Fruit fly (Drosophila melanogaster): ENCODE measurements around the gene Lcp65Af.

The Lcp65Af gene

dm6 chr3L:6173826-6174255, 37.2 kb upstream of the Lcp65Af start, which contains the start of the genes fmt and CG7376 (continued):
- TF ChIP-seq CG8290 (GFP tag; optimal IDR thresholded peaks at IDR 0.05), result no peak
- TF ChIP-seq CG8290 (tag; optimal IDR thresholded peaks at IDR 0.05), result no peak
- TF ChIP-seq slp2 (GFP tag; optimal IDR thresholded peaks at IDR 0.05), result no peak
- TF ChIP-seq CG12299 (tag; optimal IDR thresholded peaks at IDR 0.05), result no peak
- peak; percentile 76 for TF ChIP-seq Sry-δ (GFP tag; optimal IDR thresholded peaks at IDR 0.05)
- no peak for TF ChIP-seq Ets97D (GFP tag; optimal IDR thresholded peaks at IDR 0.05)
- TF ChIP-seq CG13775 (GFP tag; optimal IDR thresholded peaks at IDR 0.05), result peak; percentile 49
- TF ChIP-seq fd96Cb (tag; optimal IDR thresholded peaks at IDR 0.05), result peak; percentile 15
- no peak for TF ChIP-seq Gug (GFP tag; IDR thresholded peaks at IDR 0.05)
- no peak; the same call in 2 of the 3 replicates for TF ChIP-seq Dbx (GFP tag; IDR thresholded peaks at IDR 0.05)
- TF ChIP-seq CG11247 (GFP tag; IDR thresholded peaks at IDR 0.05), result no peak
- TF ChIP-seq slbo (GFP tag; IDR thresholded peaks at IDR 0.05), result peak; percentile 61
- TF ChIP-seq Optix (GFP tag; IDR thresholded peaks at IDR 0.05), result no peak
- TF ChIP-seq CG15601 (tag; optimal IDR thresholded peaks at IDR 0.05), result no peak
- no peak for TF ChIP-seq CG14441 (GFP tag; IDR thresholded peaks at IDR 0.05)
- TF ChIP-seq Abd-B (GFP tag; optimal IDR thresholded peaks at IDR 0.05), result no peak
- no peak for TF ChIP-seq lmd (GFP tag; IDR thresholded peaks at IDR 0.05)
- TF ChIP-seq CG17361 (GFP tag; IDR thresholded peaks at IDR 0.05), result no peak
- TF ChIP-seq NC2α (GFP tag; optimal IDR thresholded peaks at IDR 0.05), result no peak
- TF ChIP-seq CG7357 (GFP tag; IDR thresholded peaks at IDR 0.05), result peak; percentile 93
- no peak for TF ChIP-seq CG10462 (GFP tag; optimal IDR thresholded peaks at IDR 0.05)
- TF ChIP-seq Antp (GFP tag; optimal IDR thresholded peaks at IDR 0.05), result no peak
- TF ChIP-seq emc (GFP tag; optimal IDR thresholded peaks at IDR 0.05), result no peak
- no peak for TF ChIP-seq ems (GFP tag; optimal IDR thresholded peaks at IDR 0.05)
- no peak; the same call in 1 of the 2 replicates for TF ChIP-seq CG32532 (GFP tag; IDR thresholded peaks at IDR 0.05)
- no peak for TF ChIP-seq tup (GFP tag; optimal IDR thresholded peaks at IDR 0.05)
- no peak for TF ChIP-seq Drgx (GFP tag; IDR thresholded peaks at IDR 0.05)
- peak; percentile 51 for TF ChIP-seq Xbp1 (GFP tag; optimal IDR thresholded peaks at IDR 0.05)
- no peak for TF ChIP-seq CG33213 (GFP tag; optimal IDR thresholded peaks at IDR 0.05)
- no peak for TF ChIP-seq eyg (GFP tag; optimal IDR thresholded peaks at IDR 0.05)
- TF ChIP-seq zf30C (GFP tag; optimal IDR thresholded peaks at IDR 0.05), result no peak
- no peak for TF ChIP-seq CG8359 (GFP tag; optimal IDR thresholded peaks at IDR 0.05; ENCODE audit: borderline replicate concordance)
- no peak for TF ChIP-seq D (optimal IDR thresholded peaks at IDR 0.05)
- TF ChIP-seq D (GFP tag; optimal IDR thresholded peaks at IDR 0.05), result no peak
- TF ChIP-seq CG11504 (tag; optimal IDR thresholded peaks at IDR 0.05), result no peak
- peak; percentile 4 for TF ChIP-seq CG9437 (GFP tag; optimal IDR thresholded peaks at IDR 0.05)
- no peak for TF ChIP-seq CG4282 (GFP tag; optimal IDR thresholded peaks at IDR 0.05)
- TF ChIP-seq lab (GFP tag; optimal IDR thresholded peaks at IDR 0.05), result no peak
- TF ChIP-seq ssp (GFP tag; IDR thresholded peaks at IDR 0.05), result peak; percentile 93
- TF ChIP-seq gem (tag; optimal IDR thresholded peaks at IDR 0.05), result no peak
- peak; percentile 11 for TF ChIP-seq CG4328 (GFP tag; optimal IDR thresholded peaks at IDR 0.05)
- no peak for TF ChIP-seq CG3407 (GFP tag; optimal IDR thresholded peaks at IDR 0.05)
- TF ChIP-seq Dad (GFP tag; optimal IDR thresholded peaks at IDR 0.05), result no peak
- TF ChIP-seq wek (GFP tag; optimal IDR thresholded peaks at IDR 0.05), result no peak
- TF ChIP-seq CG34376 (GFP tag; optimal IDR thresholded peaks at IDR 0.05), result no peak
- TF ChIP-seq knrl (GFP tag; IDR thresholded peaks at IDR 0.05; ENCODE audit: partially characterized antibody), result peak; percentile 76
- TF ChIP-seq psq (GFP tag; optimal IDR thresholded peaks at IDR 0.05), result no peak
- TF ChIP-seq Chrac-16 (GFP tag; optimal IDR thresholded peaks at IDR 0.05), result peak; percentile 4
- TF ChIP-seq Neu2 (GFP tag; optimal IDR thresholded peaks at IDR 0.05; ENCODE audit: borderline replicate concordance), result no peak
- TF ChIP-seq CG9727 (GFP tag; optimal IDR thresholded peaks at IDR 0.05), result no peak
- TF ChIP-seq unc-4 (GFP tag; IDR thresholded peaks at IDR 0.05; ENCODE audit: partially characterized antibody), result peak; percentile 56; the same call in 1 of the 2 replicates
- TF ChIP-seq az2 (GFP tag; optimal IDR thresholded peaks at IDR 0.05), result peak; percentile 7
- no peak for TF ChIP-seq CG43689 (GFP tag; IDR thresholded peaks at IDR 0.05)

All from whole organism, embryonic.